Fruit fly (Drosophila melanogaster): ENCODE measurements around the gene Sptz.

dm6 chr3R:11457286-11457685 is 35.4 kb downstream of the Sptz start:
- TF ChIP-seq Hr96 (GFP tag; optimal IDR thresholded peaks at IDR 0.05) (no peak), ovo (GFP tag; optimal IDR thresholded peaks at IDR 0.05) (no peak), CG12768 (GFP tag; optimal IDR thresholded peaks at IDR 0.05) (no peak), CG14711 (tag; optimal IDR thresholded peaks at IDR 0.05) (no peak), CG33017 (tag; optimal IDR thresholded peaks at IDR 0.05) (no peak), CG11617 (GFP tag; optimal IDR thresholded peaks at IDR 0.05) (no peak)
